Fruit fly (Drosophila melanogaster): ENCODE measurements around the gene CG13901.

Gene CG13901

dm6 chr3L:832897-833857, 4.4 kb downstream of the CG13901 start, which contains the start of gene Sf3b3 (continued):
- TF ChIP-seq CG9876 (GFP tag; optimal IDR thresholded peaks at IDR 0.05) (no peak), nerfin-2 (GFP tag; IDR thresholded peaks at IDR 0.05; ENCODE audit: partially characterized antibody) (no peak), unc-4 (GFP tag; IDR thresholded peaks at IDR 0.05; ENCODE audit: partially characterized antibody) (peak; percentile 50), chm (GFP tag; IDR thresholded peaks at IDR 0.05) (peak; percentile 58; the same call in 1 of the 2 replicates), Atf-2 (GFP tag; optimal IDR thresholded peaks at IDR 0.05) (no peak), CG14710 (tag; optimal IDR thresholded peaks at IDR 0.05) (peak; percentile 27), ranshi (GFP tag; IDR thresholded peaks at IDR 0.05) (0 out of 2 replicates have a peak, but pooled peaks have one; percentile 21), cwo (GFP tag; optimal IDR thresholded peaks at IDR 0.05) (peak; percentile 28), sqz (GFP tag; optimal IDR thresholded peaks at IDR 0.05) (peak; percentile 60), HLH3B (GFP tag; IDR thresholded peaks at IDR 0.05) (peak; percentile 36; the same call in 1 of the 2 replicates), CG7271 (tag; optimal IDR thresholded peaks at IDR 0.05) (no peak), ssp (GFP tag; IDR thresholded peaks at IDR 0.05) (peak; percentile 78), CG12659 (GFP tag; optimal IDR thresholded peaks at IDR 0.05) (peak; percentile 14), Ada2b (GFP tag; IDR thresholded peaks at IDR 0.05) (peak; percentile 32; the same call in 1 of the 2 replicates), bbx (GFP tag; IDR thresholded peaks at IDR 0.05; ENCODE audit: partially characterized antibody) (peak; percentile 83), CG11695 (GFP tag; IDR thresholded peaks at IDR 0.05) (0 out of 3 replicates have a peak, but pooled peaks have one; percentile 5), hkb (optimal IDR thresholded peaks at IDR 0.05) (no peak), hkb (GFP tag; IDR thresholded peaks at IDR 0.05) (0 out of 2 replicates have a peak, but pooled peaks have one; percentile 22), Xrp1 (GFP tag; IDR thresholded peaks at IDR 0.05) (no peak), CG17568 (GFP tag; optimal IDR thresholded peaks at IDR 0.05) (no peak), CG15514 (GFP tag; optimal IDR thresholded peaks at IDR 0.05) (peak; percentile 57), CG30020 (tag; optimal IDR thresholded peaks at IDR 0.05) (peak; percentile 12), Dbx (GFP tag; IDR thresholded peaks at IDR 0.05) (peak; percentile 60; the same call in 1 of the 3 replicates), Dp (GFP tag; optimal IDR thresholded peaks at IDR 0.05) (peak; percentile 12), CG11093 (GFP tag; IDR thresholded peaks at IDR 0.05) (no peak), ab (GFP tag; optimal IDR thresholded peaks at IDR 0.05) (no peak), CG6272 (GFP tag; IDR thresholded peaks at IDR 0.05) (0 out of 2 replicates have a peak, but pooled peaks have one; percentile 34), CG11723 (GFP tag; optimal IDR thresholded peaks at IDR 0.05) (no peak), PHDP (tag; optimal IDR thresholded peaks at IDR 0.05) (no peak), CG12744 (GFP tag; optimal IDR thresholded peaks at IDR 0.05) (no peak), CG14667 (GFP tag; IDR thresholded peaks at IDR 0.05) (peak; percentile 19; the same call in 1 of the 2 replicates), CG9932 (GFP tag; IDR thresholded peaks at IDR 0.05) (0 out of 2 replicates have a peak, but pooled peaks have one; percentile 20), sob (GFP tag; IDR thresholded peaks at IDR 0.05) (peak; percentile 53), CG7987 (GFP tag; optimal IDR thresholded peaks at IDR 0.05) (peak; percentile 28), CG14014 (GFP tag; IDR thresholded peaks at IDR 0.05) (no peak), MESR4 (GFP tag; optimal IDR thresholded peaks at IDR 0.05) (peak; percentile 74), CkIIα-i1 (GFP tag; IDR thresholded peaks at IDR 0.05) (no peak), Asciz (GFP tag; optimal IDR thresholded peaks at IDR 0.05) (peak; percentile 6), zfh1 (GFP tag; IDR thresholded peaks at IDR 0.05) (0 out of 3 replicates have a peak, but pooled peaks have one; percentile 41), cas (GFP tag; IDR thresholded peaks at IDR 0.05) (no peak), Doc3 (GFP tag; IDR thresholded peaks at IDR 0.05; ENCODE audit: partially characterized antibody) (peak; percentile 29; the same call in 2 of the 3 replicates), CG9215 (GFP tag; IDR thresholded peaks at IDR 0.05) (no peak; the same call in 1 of the 2 replicates), CG2129 (GFP tag; IDR thresholded peaks at IDR 0.05; ENCODE audit: partially characterized antibody) (peak; percentile 24; the same call in 1 of the 2 replicates), Meics (GFP tag; optimal IDR thresholded peaks at IDR 0.05) (peak; percentile 1), wek (GFP tag; optimal IDR thresholded peaks at IDR 0.05) (no peak), CG6254 (GFP tag; optimal IDR thresholded peaks at IDR 0.05) (no peak), CG1024 (GFP tag; IDR thresholded peaks at IDR 0.05) (peak; percentile 53; the same call in 1 of the 2 replicates)

Data from whole organism, embryonic.